Worm (Caenorhabditis elegans): ENCODE data around the gene K09F6.13.
A peak's percentile ranks its signal among the peaks of the same experiment; 100 is the strongest.

The K09F6.13 gene

ce11 chrII:2302330-2302729 lies 13.4 kb downstream of the K09F6.13 start, which contains the start of gene B0281.6 (continued):
- no peak for TF ChIP-seq ztf-25 (GFP tag; IDR thresholded peaks at IDR 0.05)

ce11 chrII:2304575-2304974 lies 15.7 kb downstream of the K09F6.13 start:
- TF ChIP-seq B0261.1 (tag; optimal IDR thresholded peaks at IDR 0.05) (peak; percentile 54), let-526 (GFP tag; IDR thresholded peaks at IDR 0.05) (no peak), tbp1 (GFP tag; optimal IDR thresholded peaks at IDR 0.05) (peak; percentile 86), rpc-1 (optimal IDR thresholded peaks at IDR 0.05) (peak; percentile 46), rpc-1 (tag; optimal IDR thresholded peaks at IDR 0.05) (peak; percentile 70), lin-54 (GFP tag; optimal IDR thresholded peaks at IDR 0.05) (no peak)

- TF ChIP-seq nhr-80 (tag; optimal IDR thresholded peaks at IDR 0.05) (peak; percentile 62), egl-44 (GFP tag; IDR thresholded peaks at IDR 0.05) (no peak)
Observed at ce11 chrII:2305507-2305906, 16.6 kb downstream of the K09F6.13 start.

- TF ChIP-seq sea-2 (GFP tag; IDR thresholded peaks at IDR 0.05): no peak
- TF ChIP-seq him-1 (tag; optimal IDR thresholded peaks at IDR 0.05): no peak
- no peak for TF ChIP-seq lag-1 (GFP tag; IDR thresholded peaks at IDR 0.05)
- no peak for TF ChIP-seq rec-8 (tag; optimal IDR thresholded peaks at IDR 0.05)
- TF ChIP-seq lsl-1 (GFP tag; optimal IDR thresholded peaks at IDR 0.05): no peak
- TF ChIP-seq lsy-27 (tag; optimal IDR thresholded peaks at IDR 0.05; ENCODE audit: borderline replicate concordance, insufficient read depth): no peak
- TF ChIP-seq Y53G8AR.9 (GFP tag; conservative IDR thresholded peaks at IDR 0.05): no peak
- no peak for TF ChIP-seq lir-1 (GFP tag; conservative IDR thresholded peaks at IDR 0.05)
- TF ChIP-seq ztf-3 (GFP tag; optimal IDR thresholded peaks at IDR 0.05): no peak
- TF ChIP-seq hmg-20 (GFP tag; IDR thresholded peaks at IDR 0.05): no peak
- TF ChIP-seq zfh-2 (GFP tag; conservative IDR thresholded peaks at IDR 0.05): no peak
- TF ChIP-seq gei-17 (GFP tag; optimal IDR thresholded peaks at IDR 0.05): no peak
- no peak for TF ChIP-seq mel-28 (tag; optimal IDR thresholded peaks at IDR 0.05; ENCODE audit: borderline replicate concordance)
Observed at ce11 chrII:2306741-2307140, 17.8 kb downstream of the K09F6.13 start, which contains the start of gene B0281.3. B0281.3 (plus strand) TSS chrII:2307041.

ce11 chrII:2312747-2313146 lies 23.8 kb downstream of the K09F6.13 start, which contains the start of the genes trim-21 and B0281.1:
trim-21 (minus strand) TSS chrII:2312847.
B0281.1 (plus strand) TSS chrII:2313067.
- no peak for TF ChIP-seq lin-54 (GFP tag; optimal IDR thresholded peaks at IDR 0.05)
- no peak for TF ChIP-seq die-1 (tag; optimal IDR thresholded peaks at IDR 0.05)
- TF ChIP-seq hlh-26 (GFP tag; conservative IDR thresholded peaks at IDR 0.05): no peak
- TF ChIP-seq lin-35 (GFP tag; optimal IDR thresholded peaks at IDR 0.05): no peak
- TF ChIP-seq ztf-25 (GFP tag; IDR thresholded peaks at IDR 0.05): no peak
- no peak for TF ChIP-seq F33H1.4 (GFP tag; IDR thresholded peaks at IDR 0.05)
- TF ChIP-seq bed-2 (GFP tag; IDR thresholded peaks at IDR 0.05): no peak
- no peak for TF ChIP-seq nhr-179 (tag; optimal IDR thresholded peaks at IDR 0.05)
- no peak for TF ChIP-seq egl-18 (GFP tag; IDR thresholded peaks at IDR 0.05)
- TF ChIP-seq bed-1 (GFP tag; IDR thresholded peaks at IDR 0.05): no peak
- TF ChIP-seq rpc-1 (optimal IDR thresholded peaks at IDR 0.05): no peak
- no peak for TF ChIP-seq rpc-1 (tag; optimal IDR thresholded peaks at IDR 0.05)
- TF ChIP-seq B0035.1 (tag; optimal IDR thresholded peaks at IDR 0.05): no peak

Data from whole organism, young adult.